Fruit fly (Drosophila melanogaster) ovary, adult (tissue): Measurements from ENCODE around the gene Cht7.

ENCODE experiments used
- CG17801 ChIP-seq: fragments of 200-800 bp; optimal IDR thresholded peaks from 2 replicates; lab custom pipeline; 2019; ENCODE audit warnings: missing biosample characterization, mild to moderate bottlenecking, missing genetic modification characterization, moderate library complexity; ENCODE audit not compliant: partially characterized antibody

Cht7 gene

dm6 chr3L:3122688-3123316 lies 16.0 kb upstream of the Cht7 start:
- no peak for TF ChIP-seq CG17801 (GFP tag; lab: Kevin White, UChicago)

- TF ChIP-seq CG17801 (GFP tag; lab: Kevin White, UChicago): no peak
Observed at dm6 chr3L:3121769-3122432, 15.1 kb upstream of the Cht7 start.

dm6 chr3L:3114367-3114766 lies 7.6 kb upstream of the Cht7 start, which contains the start of gene CG45067:
CG45067 (minus strand) TSS chr3L:3114467.
- TF ChIP-seq CG17801 (GFP tag; lab: Kevin White, UChicago): no peak

dm6 chr3L:3111127-3111526 lies 4.4 kb upstream of the Cht7 start, which contains the start of gene CG45066:
CG45066 (minus strand) TSS chr3L:3111227.
- no peak for TF ChIP-seq CG17801 (GFP tag; lab: Kevin White, UChicago)

dm6 chr3L:3109417-3110090 lies 2.8 kb upstream of the Cht7 start:
- no peak for TF ChIP-seq CG17801 (GFP tag; lab: Kevin White, UChicago)

dm6 chr3L:3108964-3109363 lies 2.2 kb upstream of the Cht7 start:
- TF ChIP-seq CG17801 (GFP tag; lab: Kevin White, UChicago): no peak

dm6 chr3L:3108040-3108615 lies 1.4 kb upstream of the Cht7 start:
- TF ChIP-seq CG17801 (GFP tag; lab: Kevin White, UChicago): no peak

dm6 chr3L:3106146-3106545 lies 612 bp downstream of the Cht7 start:
- no peak for TF ChIP-seq CG17801 (GFP tag; lab: Kevin White, UChicago)

- no peak for TF ChIP-seq CG17801 (GFP tag; lab: Kevin White, UChicago)
Observed at dm6 chr3L:3105531-3105930, 1.2 kb downstream of the Cht7 start.

- no peak for TF ChIP-seq CG17801 (GFP tag; lab: Kevin White, UChicago)
Observed at dm6 chr3L:3102506-3103023, 4.2 kb downstream of the Cht7 start.

dm6 chr3L:3101157-3101556 lies 5.6 kb downstream of the Cht7 start:
- no peak for TF ChIP-seq CG17801 (GFP tag; lab: Kevin White, UChicago)

dm6 chr3L:3098778-3099429 lies 7.9 kb downstream of the Cht7 start:
- TF ChIP-seq CG17801 (GFP tag; lab: Kevin White, UChicago): no peak

dm6 chr3L:3097598-3097880 lies 9.2 kb downstream of the Cht7 start:
- TF ChIP-seq CG17801 (GFP tag; lab: Kevin White, UChicago): no peak

- TF ChIP-seq CG17801 (GFP tag; lab: Kevin White, UChicago): no peak
Observed at dm6 chr3L:3096726-3097597, 9.8 kb downstream of the Cht7 start.
